Worm (Caenorhabditis elegans) whole organism, L1 larva: ENCODE measurements around the gene W08F4.13.
A peak's percentile ranks its signal among the peaks of the same experiment; 100 is the strongest.

Experiments used
- C04F5.9 ChIP-seq: sonication (generic microtip); optimal IDR thresholded peaks from 2 replicates; lab custom pipeline; 2016; ENCODE audit warnings: missing genetic modification characterization, missing compliant biosample characterization
- C34B4.2 ChIP-seq: sonication (generic microtip); optimal IDR thresholded peaks from 2 replicates; lab custom pipeline; 2017; ENCODE audit warnings: mild to moderate bottlenecking, missing genetic modification characterization, missing compliant biosample characterization
- F16B12.6 ChIP-seq: fragments of 150-350 bp; optimal IDR thresholded peaks from 2 replicates; lab custom pipeline; 2014; ENCODE audit warnings: missing biosample characterization, missing genetic modification characterization
- alr-1 ChIP-seq: fragments of 200-800 bp; sonication (Bioruptor generic); optimal IDR thresholded peaks from 2 replicates; lab custom pipeline; 2018; ENCODE audit warnings: borderline replicate concordance, mild to moderate bottlenecking, missing genetic modification characterization, missing compliant biosample characterization
- blmp-1 ChIP-seq: fragments of 150-350 bp; optimal IDR thresholded peaks from 2 replicates; lab custom pipeline; 2014; ENCODE audit warnings: missing biosample characterization, missing genetic modification characterization
- ceh-63 ChIP-seq: fragments of 200-800 bp; sonication (Bioruptor generic); optimal IDR thresholded peaks from 2 replicates; lab custom pipeline; 2018; ENCODE audit warnings: mild to moderate bottlenecking, missing genetic modification characterization, missing compliant biosample characterization
- ceh-8 ChIP-seq: fragments of 200-800 bp; sonication (Bioruptor generic); optimal IDR thresholded peaks from 2 replicates; lab custom pipeline; 2018; ENCODE audit warnings: mild to moderate bottlenecking, missing genetic modification characterization, moderate library complexity, missing compliant biosample characterization
- ceh-88 ChIP-seq: fragments of 200-800 bp; sonication (Bioruptor generic); IDR thresholded peaks from 2 replicates; pipeline ENCODE4 v1.3.6; 2022; ENCODE audit warnings: missing genetic modification characterization, missing compliant biosample characterization
- ceh-90 ChIP-seq: sonication (generic microtip); optimal IDR thresholded peaks from 2 replicates; lab custom pipeline; 2016; ENCODE audit warnings: missing genetic modification characterization, missing compliant biosample characterization
- dsc-1 ChIP-seq: sonication (generic microtip); optimal IDR thresholded peaks from 2 replicates; lab custom pipeline; 2016; ENCODE audit warnings: mild to moderate bottlenecking, missing genetic modification characterization, missing compliant biosample characterization
- efl-1 ChIP-seq, 4 experiments: fragments of 150-350 bp; optimal IDR thresholded peaks in 3 of 4; peaks in 1 of 4; 1 replicate in 1 of 4; 2 replicates in 3 of 4; lab custom pipeline; 2014; ENCODE audit warnings: missing biosample characterization in 2 of 4, missing genetic modification characterization in 2 of 4, missing genetic modification reagents in 2 of 4
- efl-3 ChIP-seq: fragments of 200-800 bp; sonication (Bioruptor generic); optimal IDR thresholded peaks from 2 replicates; lab custom pipeline; 2018; ENCODE audit warnings: mild to moderate bottlenecking, missing genetic modification characterization, missing compliant biosample characterization
- egl-27 ChIP-seq, 2 experiments: fragments of 150-350 bp in 1 of 2; sonication (generic microtip); optimal IDR thresholded peaks; 3 replicates each; lab custom pipeline; 2017 to 2018; ENCODE audit warnings: missing biosample characterization in 2 of 2, missing genetic modification characterization in 2 of 2, missing genetic modification reagents in 2 of 2
- ets-5 ChIP-seq: fragments of 200-800 bp; sonication (Bioruptor generic); IDR thresholded peaks from 2 replicates; pipeline ENCODE4 v1.3.6; 2022; ENCODE audit warnings: missing genetic modification characterization, missing compliant biosample characterization
- fkh-10 ChIP-seq: sonication (generic microtip); optimal IDR thresholded peaks from 2 replicates; lab custom pipeline; 2017; ENCODE audit warnings: missing biosample characterization, missing genetic modification reagents, missing genetic modification characterization
- fkh-4 ChIP-seq: sonication (generic microtip); optimal IDR thresholded peaks from 2 replicates; lab custom pipeline; 2016; ENCODE audit warnings: missing compliant biosample characterization, missing genetic modification characterization, borderline replicate concordance
- fos-1 ChIP-seq: fragments of 150-350 bp; optimal IDR thresholded peaks from 2 replicates; lab custom pipeline; 2014; ENCODE audit warnings: missing biosample characterization, missing genetic modification characterization
- grh-1 ChIP-seq: fragments of 200-800 bp; sonication (Bioruptor generic); IDR thresholded peaks from 2 replicates; pipeline ENCODE4 v1.3.6; 2022; ENCODE audit warnings: missing genetic modification reagents, missing genetic modification characterization, missing compliant biosample characterization
- hpl-2 ChIP-seq: fragments of 150-350 bp; optimal IDR thresholded peaks from 2 replicates; lab custom pipeline; 2014; ENCODE audit warnings: missing biosample characterization, missing genetic modification reagents, missing genetic modification characterization
- irx-1 ChIP-seq: sonication (generic microtip); optimal IDR thresholded peaks from 2 replicates; lab custom pipeline; 2016; ENCODE audit warnings: missing genetic modification characterization, missing compliant biosample characterization
- lin-35 ChIP-seq, 2 experiments: fragments of 150-350 bp; optimal IDR thresholded peaks; 2 replicates each; lab custom pipeline; 2014; ENCODE audit warnings: missing biosample characterization in 2 of 2, missing genetic modification characterization in 2 of 2, missing genetic modification reagents in 2 of 2
- lir-3 ChIP-seq: sonication (generic microtip); optimal IDR thresholded peaks from 2 replicates; lab custom pipeline; 2016; ENCODE audit warnings: mild to moderate bottlenecking, missing genetic modification characterization, moderate library complexity, missing compliant biosample characterization; ENCODE audit not compliant: poor library complexity
- lsy-2 ChIP-seq, 2 experiments: fragments of 150-350 bp; optimal IDR thresholded peaks; 2 replicates each; lab custom pipeline; 2014; ENCODE audit warnings: missing biosample characterization in 2 of 2, missing genetic modification characterization in 2 of 2
- mef-2 ChIP-seq: fragments of 150-350 bp; optimal IDR thresholded peaks from 2 replicates; lab custom pipeline; 2014; ENCODE audit warnings: missing biosample characterization, missing genetic modification characterization
- nhr-12 ChIP-seq: sonication (generic microtip); optimal IDR thresholded peaks from 2 replicates; lab custom pipeline; 2017; ENCODE audit warnings: missing biosample characterization, missing genetic modification characterization
- nhr-19 ChIP-seq: fragments of 200-800 bp; sonication (Bioruptor generic); conservative IDR thresholded peaks from 2 replicates; pipeline ENCODE4 v1.3.6; 2022; ENCODE audit warnings: missing genetic modification characterization, missing compliant biosample characterization
- nhr-20 ChIP-seq: sonication (generic microtip); optimal IDR thresholded peaks from 2 replicates; lab custom pipeline; 2016; ENCODE audit warnings: mild to moderate bottlenecking, missing genetic modification characterization, missing compliant biosample characterization
- nhr-28 ChIP-seq: fragments of 150-350 bp; optimal IDR thresholded peaks from 2 replicates; lab custom pipeline; 2014; ENCODE audit warnings: missing biosample characterization, missing genetic modification characterization
- nhr-71 ChIP-seq: sonication (generic microtip); optimal IDR thresholded peaks from 2 replicates; lab custom pipeline; 2016; ENCODE audit warnings: mild to moderate bottlenecking, missing genetic modification characterization, moderate library complexity, missing compliant biosample characterization
- nhr-76 ChIP-seq: sonication (generic microtip); optimal IDR thresholded peaks from 2 replicates; lab custom pipeline; 2017; ENCODE audit warnings: missing biosample characterization, missing genetic modification characterization
- nhr-84 ChIP-seq: sonication (generic microtip); optimal IDR thresholded peaks from 2 replicates; lab custom pipeline; 2017; ENCODE audit warnings: missing biosample characterization, missing genetic modification characterization
- nhr-90 ChIP-seq: sonication (generic microtip); optimal IDR thresholded peaks from 2 replicates; lab custom pipeline; 2016; ENCODE audit warnings: mild to moderate bottlenecking, missing genetic modification characterization, missing compliant biosample characterization; ENCODE audit not compliant: poor library complexity
- pax-3 ChIP-seq: fragments of 200-800 bp; sonication (Bioruptor generic); optimal IDR thresholded peaks from 2 replicates; lab custom pipeline; 2018; ENCODE audit warnings: mild to moderate bottlenecking, missing genetic modification characterization, moderate library complexity, missing compliant biosample characterization
- skn-1 ChIP-seq: fragments of 150-350 bp; optimal IDR thresholded peaks from 2 replicates; lab custom pipeline; 2014; ENCODE audit warnings: missing biosample characterization, missing genetic modification characterization
- unc-130 ChIP-seq: fragments of 150-350 bp; optimal IDR thresholded peaks from 2 replicates; lab custom pipeline; 2017; ENCODE audit warnings: missing biosample characterization, missing genetic modification characterization, inconsistent platforms
- unc-30 ChIP-seq: sonication (generic microtip); optimal IDR thresholded peaks from 2 replicates; lab custom pipeline; 2017; ENCODE audit warnings: missing biosample characterization, missing genetic modification characterization
- unc-86 ChIP-seq: sonication (generic microtip); optimal IDR thresholded peaks from 2 replicates; lab custom pipeline; 2016; ENCODE audit warnings: missing genetic modification characterization, missing compliant biosample characterization
- vab-15 ChIP-seq: sonication (generic microtip); optimal IDR thresholded peaks from 2 replicates; lab custom pipeline; 2017; ENCODE audit warnings: missing genotype, mild to moderate bottlenecking, missing genetic modification characterization, missing compliant biosample characterization
- xbp-1 ChIP-seq: sonication (generic microtip); optimal IDR thresholded peaks from 2 replicates; lab custom pipeline; 2016; ENCODE audit warnings: missing genetic modification characterization, missing compliant biosample characterization
- zip-4 ChIP-seq: fragments of 200-800 bp; sonication (Bioruptor generic); optimal IDR thresholded peaks from 2 replicates; lab custom pipeline; 2018; ENCODE audit warnings: mild to moderate bottlenecking, missing genetic modification characterization, moderate library complexity, missing compliant biosample characterization

W08F4.13 gene

ce11 chrII:546405-546804 lies 38.2 kb upstream of the W08F4.13 start, which contains the start of gene mlt-10:
TSS of gene mlt-10 (plus strand) at chrII:546705.
- no peak for TF ChIP-seq ceh-8 (GFP tag; lab: Kevin White, UChicago)
- no peak for TF ChIP-seq nhr-12 (tag; lab: Kevin White, UChicago)
- no peak for TF ChIP-seq C04F5.9 (tag; lab: Kevin White, UChicago)
- no peak for TF ChIP-seq C34B4.2 (tag; lab: Kevin White, UChicago)
- no peak for TF ChIP-seq lin-35 (GFP tag; optimal IDR thresholded peaks at IDR 0.05; lab: Kevin White, UChicago)
- TF ChIP-seq, all 84 proteins: peak for 0

- TF ChIP-seq fos-1 (tag; lab: Kevin White, UChicago) (no peak), mef-2 (tag; lab: Kevin White, UChicago) (no peak), skn-1 (tag; lab: Kevin White, UChicago) (no peak), pax-3 (tag; lab: Kevin White, UChicago) (no peak), efl-1 (optimal IDR thresholded peaks at IDR 0.05; lab: Kevin White, UChicago) (no peak), efl-1 (GFP tag; optimal IDR thresholded peaks at IDR 0.05 in 1 of 2; lab: Kevin White, UChicago) (peak in 1 of 2 experiments; percentile 77), dsc-1 (tag; lab: Kevin White, UChicago) (no peak), C34B4.2 (tag; lab: Kevin White, UChicago) (no peak), lin-35 (GFP tag; optimal IDR thresholded peaks at IDR 0.05; lab: Kevin White, UChicago) (no peak)
- TF ChIP-seq, all 84 proteins: peak for 1
Measured at ce11 chrII:549501-549900, 35.1 kb upstream of the W08F4.13 start.

ce11 chrII:551245-551904 lies 33.2 kb upstream of the W08F4.13 start, which contains the start of gene lips-7:
TSS of gene lips-7 (plus strand) at chrII:551854.
- TF ChIP-seq fkh-4 (tag; lab: Kevin White, UChicago) = no peak
- no peak for TF ChIP-seq nhr-76 (tag; lab: Kevin White, UChicago)
- TF ChIP-seq fkh-10 (GFP tag; lab: Kevin White, UChicago) = no peak
- TF ChIP-seq efl-1 (optimal IDR thresholded peaks at IDR 0.05; lab: Kevin White, UChicago) = no peak
- peak in 1 of 2 experiments; percentile 35 for TF ChIP-seq efl-1 (GFP tag; optimal IDR thresholded peaks at IDR 0.05 in 1 of 2; lab: Kevin White, UChicago)

- TF ChIP-seq ceh-90 (tag; lab: Kevin White, UChicago) (no peak), nhr-12 (tag; lab: Kevin White, UChicago) (no peak), skn-1 (tag; lab: Kevin White, UChicago) (peak; percentile 24), lir-3 (tag; lab: Kevin White, UChicago) (no peak), efl-3 (GFP tag; lab: Kevin White, UChicago) (no peak), alr-1 (tag; lab: Kevin White, UChicago) (no peak), fos-1 (tag; lab: Kevin White, UChicago) (no peak), hpl-2 (GFP tag; lab: Kevin White, UChicago) (no peak), nhr-71 (no peak), mef-2 (tag; lab: Kevin White, UChicago) (no peak), fkh-4 (tag; lab: Kevin White, UChicago) (no peak), ceh-8 (GFP tag; lab: Kevin White, UChicago) (no peak), nhr-19 (GFP tag; lab: Robert Waterston, UW) (no peak), zip-4 (GFP tag; lab: Kevin White, UChicago) (no peak), lsy-2 (tag; optimal IDR thresholded peaks at IDR 0.05; lab: Kevin White, UChicago) (peak in 1 of 2 experiments; percentile 20), lin-35 (GFP tag; optimal IDR thresholded peaks at IDR 0.05; lab: Kevin White, UChicago) (peak in 1 of 2 experiments; percentile 0), vab-15 (tag; lab: Kevin White, UChicago) (no peak), nhr-84 (no peak), egl-27 (tag; optimal IDR thresholded peaks at IDR 0.05; lab: Kevin White, UChicago) (no peak), unc-30 (tag; lab: Kevin White, UChicago) (no peak), pax-3 (tag; lab: Kevin White, UChicago) (no peak), unc-130 (tag; lab: Kevin White, UChicago) (no peak), efl-1 (optimal IDR thresholded peaks at IDR 0.05; lab: Kevin White, UChicago) (peak in 1 of 2 experiments; percentile 13), efl-1 (GFP tag; optimal IDR thresholded peaks at IDR 0.05 in 1 of 2; lab: Kevin White, UChicago) (peak in 1 of 2 experiments; percentile 77)
Measured at ce11 chrII:555371-555770, 29.2 kb upstream of the W08F4.13 start.

ce11 chrII:556185-556584 lies 28.4 kb upstream of the W08F4.13 start, which contains the start of the genes C09E8.1 and C09E8.6:
TSS of gene C09E8.1 (plus strand) at chrII:556485.
TSS of gene C09E8.6 (plus strand) at chrII:556497.
- TF ChIP-seq nhr-90 (tag; lab: Kevin White, UChicago) (no peak), blmp-1 (tag; lab: Kevin White, UChicago) (no peak), ets-5 (GFP tag; lab: Robert Waterston, UW) (no peak), irx-1 (tag; lab: Kevin White, UChicago) (no peak), nhr-20 (tag; lab: Kevin White, UChicago) (no peak), nhr-28 (no peak), ceh-63 (no peak), F16B12.6 (tag; lab: Kevin White, UChicago) (no peak), nhr-19 (GFP tag; lab: Robert Waterston, UW) (no peak), xbp-1 (tag; lab: Kevin White, UChicago) (no peak), grh-1 (GFP tag; lab: Robert Waterston, UW) (no peak), unc-86 (no peak), ceh-88 (GFP tag; lab: Robert Waterston, UW) (no peak)
